Fruit fly (Drosophila melanogaster): ENCODE results near the gene Cph.
A peak's percentile ranks its signal among the peaks of the same experiment; 100 is the strongest.

Gene Cph

dm6 chrX:7151290-7152038 is 13.9 kb downstream of the Cph start:
- TF ChIP-seq CG34367 (tag; optimal IDR thresholded peaks at IDR 0.05): no peak
- no peak for TF ChIP-seq CG15710 (tag; optimal IDR thresholded peaks at IDR 0.05)
- no peak for TF ChIP-seq Snoo (tag; optimal IDR thresholded peaks at IDR 0.05)
- TF ChIP-seq CG12605 (GFP tag; IDR thresholded peaks at IDR 0.05): no peak
- no peak for TF ChIP-seq CG17806 (tag; optimal IDR thresholded peaks at IDR 0.05)
- TF ChIP-seq CG9948 (tag; optimal IDR thresholded peaks at IDR 0.05): no peak
- no peak for TF ChIP-seq EcR (GFP tag; optimal IDR thresholded peaks at IDR 0.05)
- TF ChIP-seq CG4496 (GFP tag; IDR thresholded peaks at IDR 0.05): no peak
- no peak for TF ChIP-seq Pif1A (GFP tag; optimal IDR thresholded peaks at IDR 0.05)
- TF ChIP-seq D1 (tag; optimal IDR thresholded peaks at IDR 0.05): no peak
- no peak for TF ChIP-seq CG10348 (GFP tag; IDR thresholded peaks at IDR 0.05)
- TF ChIP-seq fd96Ca (GFP tag; IDR thresholded peaks at IDR 0.05): no peak
- TF ChIP-seq CG8301 (tag; optimal IDR thresholded peaks at IDR 0.05): no peak
- no peak for TF ChIP-seq CG32121 (GFP tag; IDR thresholded peaks at IDR 0.05)
- no peak for TF ChIP-seq CG14655 (GFP tag; optimal IDR thresholded peaks at IDR 0.05)
- no peak for TF ChIP-seq CG8159 (tag; optimal IDR thresholded peaks at IDR 0.05)
- no peak for TF ChIP-seq CG13204 (GFP tag; optimal IDR thresholded peaks at IDR 0.05)
- TF ChIP-seq gl (tag; optimal IDR thresholded peaks at IDR 0.05): no peak
- no peak for TF ChIP-seq rn (GFP tag; IDR thresholded peaks at IDR 0.05)

- TF ChIP-seq Ets98B (GFP tag; IDR thresholded peaks at IDR 0.05): no peak
- TF ChIP-seq CG8159 (tag; optimal IDR thresholded peaks at IDR 0.05): no peak
- TF ChIP-seq rn (GFP tag; IDR thresholded peaks at IDR 0.05): no peak
- no peak for TF ChIP-seq Snoo (tag; optimal IDR thresholded peaks at IDR 0.05)
- no peak for TF ChIP-seq CG32121 (GFP tag; IDR thresholded peaks at IDR 0.05)
Observed at dm6 chrX:7152851-7153250, 15.3 kb downstream of the Cph start.

dm6 chrX:7159236-7159838 is 21.8 kb downstream of the Cph start:
- TF ChIP-seq gl (tag; optimal IDR thresholded peaks at IDR 0.05): no peak
- TF ChIP-seq CG15710 (tag; optimal IDR thresholded peaks at IDR 0.05): no peak
- no peak for TF ChIP-seq Pif1A (GFP tag; optimal IDR thresholded peaks at IDR 0.05)
- TF ChIP-seq CG4496 (GFP tag; IDR thresholded peaks at IDR 0.05): no peak
- no peak for TF ChIP-seq CG13204 (GFP tag; optimal IDR thresholded peaks at IDR 0.05)
- no peak for TF ChIP-seq CG8301 (tag; optimal IDR thresholded peaks at IDR 0.05)
- no peak for TF ChIP-seq CG17806 (tag; optimal IDR thresholded peaks at IDR 0.05)
- TF ChIP-seq CG32121 (GFP tag; IDR thresholded peaks at IDR 0.05): no peak
- TF ChIP-seq CG34367 (tag; optimal IDR thresholded peaks at IDR 0.05): no peak
- no peak for TF ChIP-seq CG9948 (tag; optimal IDR thresholded peaks at IDR 0.05)

dm6 chrX:7161745-7162406 is 24.4 kb downstream of the Cph start:
- TF ChIP-seq Snoo (tag; optimal IDR thresholded peaks at IDR 0.05): no peak
- TF ChIP-seq CG12605 (GFP tag; IDR thresholded peaks at IDR 0.05): no peak
- no peak for TF ChIP-seq CG17806 (tag; optimal IDR thresholded peaks at IDR 0.05)
- no peak for TF ChIP-seq CG8301 (tag; optimal IDR thresholded peaks at IDR 0.05)
- no peak for TF ChIP-seq CG10348 (GFP tag; IDR thresholded peaks at IDR 0.05)
- TF ChIP-seq CG13204 (GFP tag; optimal IDR thresholded peaks at IDR 0.05): no peak
- no peak for TF ChIP-seq CG34367 (tag; optimal IDR thresholded peaks at IDR 0.05)
- TF ChIP-seq CG8159 (tag; optimal IDR thresholded peaks at IDR 0.05): no peak
- no peak for TF ChIP-seq CG9948 (tag; optimal IDR thresholded peaks at IDR 0.05)
- no peak for TF ChIP-seq D1 (tag; optimal IDR thresholded peaks at IDR 0.05)
- no peak for TF ChIP-seq rn (GFP tag; IDR thresholded peaks at IDR 0.05)
- TF ChIP-seq CG14655 (GFP tag; optimal IDR thresholded peaks at IDR 0.05): no peak
- TF ChIP-seq Pif1B (GFP tag; optimal IDR thresholded peaks at IDR 0.05): no peak
- no peak for TF ChIP-seq fd96Ca (GFP tag; IDR thresholded peaks at IDR 0.05)
- no peak for TF ChIP-seq gl (tag; optimal IDR thresholded peaks at IDR 0.05)

- no peak for TF ChIP-seq CG17806 (tag; optimal IDR thresholded peaks at IDR 0.05)
- TF ChIP-seq rn (GFP tag; IDR thresholded peaks at IDR 0.05): no peak
- no peak for TF ChIP-seq CG8301 (tag; optimal IDR thresholded peaks at IDR 0.05)
- no peak for TF ChIP-seq Pif1A (GFP tag; optimal IDR thresholded peaks at IDR 0.05)
- TF ChIP-seq CG14655 (GFP tag; optimal IDR thresholded peaks at IDR 0.05): no peak
- peak; percentile 27 for TF ChIP-seq D1 (tag; optimal IDR thresholded peaks at IDR 0.05)
- no peak for TF ChIP-seq Pif1B (GFP tag; optimal IDR thresholded peaks at IDR 0.05)
Observed at dm6 chrX:7162554-7162953, 25.0 kb downstream of the Cph start.

- TF ChIP-seq gl (tag; optimal IDR thresholded peaks at IDR 0.05): no peak
Observed at dm6 chrX:7163495-7163894, 26.0 kb downstream of the Cph start.

All from whole organism, pupa.